Fruit fly (Drosophila melanogaster) whole organism, embryonic: Measurements from ENCODE around the gene Cpsf73.

Experiments
- ATbp ChIP-seq: fragments of 200-800 bp; sonication (Bioruptor generic); optimal IDR thresholded peaks from 2 replicates; lab custom pipeline; 2017; ENCODE audit warnings: missing biosample characterization, mild to moderate bottlenecking, missing genetic modification characterization, missing genetic modification reagents
- CG10321 ChIP-seq: fragments of 200-800 bp; sonication (Bioruptor generic); IDR thresholded peaks from 2 replicates; pipeline ENCODE4 v1.3.6; 2022; ENCODE audit warnings: missing biosample characterization, missing genetic modification characterization
- CG10462 ChIP-seq: fragments of 200-800 bp; sonication (Bioruptor generic); optimal IDR thresholded peaks from 2 replicates; lab custom pipeline; 2016; ENCODE audit warnings: missing biosample characterization, missing genetic modification characterization
- CG10565 ChIP-seq: fragments of 200-800 bp; sonication (Bioruptor generic); optimal IDR thresholded peaks from 3 replicates; lab custom pipeline; 2016; ENCODE audit warnings: missing biosample characterization, mild to moderate bottlenecking, missing genetic modification characterization
- CG10959 ChIP-seq: fragments of 200-800 bp; sonication (Bioruptor generic); IDR thresholded peaks from 2 replicates; pipeline ENCODE4 v1.3.6; 2022; ENCODE audit warnings: missing biosample characterization, missing genetic modification characterization
- CG12236 ChIP-seq: fragments of 200-800 bp; sonication (Bioruptor generic); optimal IDR thresholded peaks from 2 replicates; lab custom pipeline; 2016; ENCODE audit warnings: missing biosample characterization, missing genetic modification characterization
- CG12942 ChIP-seq: fragments of 200-800 bp; sonication (Bioruptor generic); optimal IDR thresholded peaks from 3 replicates; lab custom pipeline; 2016; ENCODE audit warnings: missing biosample characterization, missing genetic modification characterization
- CG13287 ChIP-seq: fragments of 200-800 bp; sonication (Bioruptor generic); IDR thresholded peaks from 2 replicates; pipeline ENCODE4 v1.3.6; 2022; ENCODE audit warnings: missing biosample characterization, missing genetic modification characterization; ENCODE audit not compliant: partially characterized antibody
- CG14965 ChIP-seq: fragments of 200-800 bp; sonication (Bioruptor generic); optimal IDR thresholded peaks from 2 replicates; lab custom pipeline; 2016; ENCODE audit warnings: missing biosample characterization, missing genetic modification characterization, borderline replicate concordance
- CG17328 ChIP-seq: fragments of 200-800 bp; sonication (Bioruptor generic); IDR thresholded peaks from 2 replicates; pipeline ENCODE4 v1.3.6; 2022; ENCODE audit warnings: missing biosample characterization, missing genetic modification characterization
- CG18476 ChIP-seq: fragments of 200-800 bp; sonication (Bioruptor generic); optimal IDR thresholded peaks from 2 replicates; lab custom pipeline; 2016; ENCODE audit warnings: missing biosample characterization, mild to moderate bottlenecking, missing genetic modification characterization
- CG18599 ChIP-seq: fragments of 200-800 bp; sonication (Bioruptor generic); optimal IDR thresholded peaks from 3 replicates; lab custom pipeline; 2017; ENCODE audit warnings: missing biosample characterization, missing genetic modification characterization, mild to moderate bottlenecking, moderate library complexity, missing genetic modification reagents
- CG2120 ChIP-seq: fragments of 200-800 bp; sonication (Bioruptor generic); optimal IDR thresholded peaks from 3 replicates; lab custom pipeline; 2016; ENCODE audit warnings: missing biosample characterization, missing genetic modification characterization
- CG2678 ChIP-seq: fragments of 200-800 bp; sonication (Bioruptor generic); optimal IDR thresholded peaks from 3 replicates; lab custom pipeline; 2019; ENCODE audit warnings: missing biosample characterization, mild to moderate bottlenecking, missing genetic modification characterization, moderate library complexity
- CG30431 ChIP-seq: fragments of 200-800 bp; sonication (Bioruptor generic); optimal IDR thresholded peaks from 2 replicates; lab custom pipeline; 2017; ENCODE audit warnings: missing biosample characterization, missing genetic modification characterization
- CG34422 ChIP-seq: fragments of 200-800 bp; sonication (Bioruptor generic); IDR thresholded peaks from 3 replicates; pipeline ENCODE4 v1.3.6; 2022; ENCODE audit warnings: missing biosample characterization, missing genetic modification characterization
- CG4424 ChIP-seq: fragments of 200-800 bp; sonication (Bioruptor generic); optimal IDR thresholded peaks from 3 replicates; lab custom pipeline; 2016; ENCODE audit warnings: missing biosample characterization, missing genetic modification characterization
- CG6654 ChIP-seq: fragments of 200-800 bp; sonication (Bioruptor generic); optimal IDR thresholded peaks from 2 replicates; lab custom pipeline; 2017; ENCODE audit warnings: missing biosample characterization, mild to moderate bottlenecking, missing genetic modification characterization
- CG7556 ChIP-seq: fragments of 200-800 bp; sonication (Bioruptor generic); optimal IDR thresholded peaks from 2 replicates; lab custom pipeline; 2017; ENCODE audit warnings: missing biosample characterization, mild to moderate bottlenecking, missing genetic modification characterization
- CG8359 ChIP-seq: fragments of 200-800 bp; sonication (Bioruptor generic); optimal IDR thresholded peaks from 2 replicates; lab custom pipeline; 2017; ENCODE audit warnings: missing biosample characterization, mild to moderate bottlenecking, missing genetic modification characterization, borderline replicate concordance
- D ChIP-seq, 2 experiments: fragments of 200-800 bp in 1 of 2; fragments of >200 bp in 1 of 2; sonication (Bioruptor generic) in 1 of 2; optimal IDR thresholded peaks; 2 replicates in 1 of 2; 3 replicates in 1 of 2; lab custom pipeline; 2017; ENCODE audit warnings: mild to moderate bottlenecking in 1 of 2, missing biosample characterization in 1 of 2, missing genetic modification characterization in 1 of 2, missing genetic modification reagents in 1 of 2
- Drgx ChIP-seq: fragments of 200-800 bp; sonication (Bioruptor generic); IDR thresholded peaks from 2 replicates; pipeline ENCODE4 v1.3.6; 2022; ENCODE audit warnings: missing biosample characterization, missing genetic modification characterization
- GATAe ChIP-seq: fragments of 200-800 bp; sonication (Bioruptor generic); conservative IDR thresholded peaks from 2 replicates; pipeline ENCODE4 v1.3.6; 2022; ENCODE audit warnings: missing biosample characterization, missing genetic modification characterization
- Gsc ChIP-seq: fragments of 200-800 bp; sonication (Bioruptor generic); IDR thresholded peaks from 2 replicates; pipeline ENCODE4 v1.3.6; 2022; ENCODE audit warnings: missing biosample characterization, missing genetic modification characterization
- Hr39 ChIP-seq: fragments of >200 bp; optimal IDR thresholded peaks from 2 replicates; lab custom pipeline; 2017
- Hr51 ChIP-seq, 2 experiments: fragments of 200-800 bp; sonication (Bioruptor generic); optimal IDR thresholded peaks; 2 replicates in 1 of 2; 3 replicates in 1 of 2; lab custom pipeline; 2016 to 2018; ENCODE audit warnings: missing biosample characterization in 2 of 2, missing genetic modification characterization in 2 of 2, mild to moderate bottlenecking in 1 of 2, moderate library complexity in 1 of 2
- Hr78 ChIP-seq, 2 experiments: fragments of 200-800 bp in 1 of 2; fragments of >200 bp in 1 of 2; sonication (Bioruptor generic) in 1 of 2; optimal IDR thresholded peaks; 2 replicates each; lab custom pipeline; 2017 to 2019; ENCODE audit warnings: missing biosample characterization in 2 of 2, missing genetic modification characterization in 2 of 2, mild to moderate bottlenecking in 1 of 2, moderate library complexity in 1 of 2
- MTF-1 ChIP-seq: fragments of 200-800 bp; sonication (Bioruptor generic); optimal IDR thresholded peaks from 2 replicates; lab custom pipeline; 2018; ENCODE audit warnings: missing biosample characterization, mild to moderate bottlenecking, missing genetic modification characterization, borderline replicate concordance
- Meics ChIP-seq: fragments of 200-800 bp; sonication (Bioruptor generic); optimal IDR thresholded peaks from 2 replicates; lab custom pipeline; 2017; ENCODE audit warnings: missing biosample characterization, mild to moderate bottlenecking, missing genetic modification characterization
- NK7.1 ChIP-seq: fragments of 200-800 bp; sonication (Bioruptor generic); optimal IDR thresholded peaks from 3 replicates; lab custom pipeline; 2016; ENCODE audit warnings: missing biosample characterization, missing genetic modification characterization
- Sox102F ChIP-seq: fragments of 200-800 bp; sonication (Bioruptor generic); optimal IDR thresholded peaks from 2 replicates; lab custom pipeline; 2018; ENCODE audit warnings: missing biosample characterization, mild to moderate bottlenecking, missing genetic modification characterization, moderate library complexity
- bsh ChIP-seq, 2 experiments: fragments of 200-800 bp; sonication (Bioruptor generic); optimal IDR thresholded peaks; 2 replicates each; lab custom pipeline; 2017 to 2018; ENCODE audit warnings: mild to moderate bottlenecking in 2 of 2, missing biosample characterization in 2 of 2, missing genetic modification characterization in 2 of 2, moderate library complexity in 1 of 2
- chinmo ChIP-seq: fragments of 200-800 bp; sonication (Bioruptor generic); IDR thresholded peaks from 4 replicates; pipeline ENCODE4 v1.3.6; 2022; ENCODE audit warnings: missing biosample characterization, missing genetic modification characterization; ENCODE audit not compliant: partially characterized antibody
- dan ChIP-seq: fragments of 200-800 bp; sonication (Bioruptor generic); IDR thresholded peaks from 2 replicates; pipeline ENCODE4 v1.3.6; 2022; ENCODE audit warnings: missing biosample characterization, missing genetic modification characterization
- dati ChIP-seq: fragments of 200-800 bp; sonication (Bioruptor generic); IDR thresholded peaks from 2 replicates; pipeline ENCODE4 v1.3.6; 2022; ENCODE audit warnings: missing biosample characterization, missing genetic modification characterization
- grn ChIP-seq: fragments of 200-800 bp; sonication (Bioruptor generic); optimal IDR thresholded peaks from 3 replicates; lab custom pipeline; 2017; ENCODE audit warnings: missing biosample characterization, missing genetic modification characterization
- gro ChIP-seq: fragments of 200-800 bp; sonication (Bioruptor generic); optimal IDR thresholded peaks from 2 replicates; lab custom pipeline; 2016; ENCODE audit warnings: missing biosample characterization, missing genetic modification characterization
- jumu ChIP-seq: fragments of 200-800 bp; sonication (Bioruptor generic); optimal IDR thresholded peaks from 3 replicates; lab custom pipeline; 2016; ENCODE audit warnings: missing biosample characterization, missing genetic modification characterization
- kah ChIP-seq: fragments of 200-800 bp; sonication (Bioruptor generic); optimal IDR thresholded peaks from 2 replicates; lab custom pipeline; 2018; ENCODE audit warnings: missing biosample characterization, mild to moderate bottlenecking, missing genetic modification characterization
- lilli ChIP-seq: fragments of 200-800 bp; sonication (Bioruptor generic); optimal IDR thresholded peaks from 3 replicates; lab custom pipeline; 2016; ENCODE audit warnings: missing biosample characterization, missing genetic modification characterization
- nom ChIP-seq: fragments of 200-800 bp; sonication (Bioruptor generic); optimal IDR thresholded peaks from 2 replicates; lab custom pipeline; 2017; ENCODE audit warnings: missing biosample characterization, missing genetic modification characterization, mild to moderate bottlenecking, moderate library complexity, missing genetic modification reagents
- onecut ChIP-seq: fragments of 200-800 bp; sonication (Bioruptor generic); IDR thresholded peaks from 2 replicates; pipeline ENCODE4 v1.3.6; 2022; ENCODE audit warnings: missing biosample characterization, missing genetic modification characterization
- pho ChIP-seq: fragments of 200-800 bp; sonication (Bioruptor generic); optimal IDR thresholded peaks from 2 replicates; lab custom pipeline; 2016; ENCODE audit warnings: missing biosample characterization, missing genetic modification characterization
- pzg ChIP-seq: fragments of 200-800 bp; sonication (Bioruptor generic); optimal IDR thresholded peaks from 3 replicates; lab custom pipeline; 2018; ENCODE audit warnings: missing biosample characterization, mild to moderate bottlenecking, missing genetic modification characterization, moderate library complexity
- scrt ChIP-seq: fragments of 200-800 bp; sonication (Bioruptor generic); optimal IDR thresholded peaks from 2 replicates; lab custom pipeline; 2018; ENCODE audit warnings: missing biosample characterization, mild to moderate bottlenecking, missing genetic modification characterization, moderate library complexity
- seq ChIP-seq: fragments of 200-800 bp; sonication (Bioruptor generic); IDR thresholded peaks from 2 replicates; pipeline ENCODE4 v1.3.6; 2022; ENCODE audit warnings: missing biosample characterization, missing genetic modification characterization
- shn ChIP-seq: fragments of 200-800 bp; sonication (Bioruptor generic); optimal IDR thresholded peaks from 3 replicates; lab custom pipeline; 2016; ENCODE audit warnings: missing biosample characterization, missing genetic modification characterization
- tap ChIP-seq: fragments of 200-800 bp; optimal IDR thresholded peaks from 3 replicates; lab custom pipeline; 2019; ENCODE audit warnings: missing biosample characterization, mild to moderate bottlenecking, missing genetic modification characterization, moderate library complexity
- toy ChIP-seq: fragments of 200-800 bp; sonication (Bioruptor generic); IDR thresholded peaks from 2 replicates; pipeline ENCODE4 v1.3.6; 2022; ENCODE audit warnings: missing biosample characterization, missing genetic modification characterization
- tup ChIP-seq: fragments of 200-800 bp; sonication (Bioruptor generic); optimal IDR thresholded peaks from 2 replicates; lab custom pipeline; 2016; ENCODE audit warnings: missing biosample characterization, mild to moderate bottlenecking, missing genetic modification characterization, moderate library complexity

Gene Cpsf73

DNA sequence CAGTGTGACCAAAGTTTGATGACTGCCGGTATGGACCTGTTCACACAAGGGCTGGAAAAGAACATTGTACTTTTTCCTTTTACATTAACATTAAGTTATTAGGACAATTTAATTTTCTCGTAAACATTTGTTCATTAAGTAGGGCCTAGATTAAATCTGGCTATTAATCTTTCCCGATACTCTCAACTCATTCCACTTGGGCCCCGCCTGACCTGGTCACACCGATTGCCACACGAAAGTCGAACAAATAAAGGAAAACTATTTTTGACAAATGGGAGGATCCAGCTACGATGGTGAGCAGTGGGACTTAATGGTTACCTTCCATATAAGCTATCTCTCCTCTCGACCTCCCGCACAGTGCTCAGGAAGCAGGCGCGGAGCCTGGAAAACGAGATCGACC is at the start of gene Cpsf73, which contains the start of gene Gos28:
Gene Cpsf73 (minus strand): TSS at position 28 of the 400 bp plus-strand sequence.
Gene Gos28 (plus strand): TSS at position 214 of the 400 bp plus-strand sequence.
- no peak for TF ChIP-seq CG4424 (GFP tag; lab: Kevin White, UChicago)
- no peak for TF ChIP-seq Drgx (GFP tag; lab: Robert Waterston, UW)
- no peak for TF ChIP-seq shn (GFP tag; lab: Kevin White, UChicago)
- TF ChIP-seq pho = peak; percentile 15
- TF ChIP-seq CG2120 = peak; percentile 37
- no peak for TF ChIP-seq Meics (GFP tag; lab: Kevin White, UChicago)
- TF ChIP-seq jumu (GFP tag; lab: Kevin White, UChicago) = peak; percentile 50
- no peak for TF ChIP-seq onecut (GFP tag; lab: Robert Waterston, UW)
- no peak for TF ChIP-seq ATbp
- TF ChIP-seq CG8359 = no peak
- TF ChIP-seq D (optimal IDR thresholded peaks at IDR 0.05; lab: Kevin White, UChicago) = no peak
- TF ChIP-seq D (GFP tag; optimal IDR thresholded peaks at IDR 0.05; lab: Kevin White, UChicago) = no peak
- no peak for TF ChIP-seq CG18599
- TF ChIP-seq nom (GFP tag; lab: Kevin White, UChicago) = no peak
- TF ChIP-seq CG6654 (GFP tag; lab: Kevin White, UChicago) = no peak
- TF ChIP-seq bsh (GFP tag; optimal IDR thresholded peaks at IDR 0.05; lab: Kevin White, UChicago) = peak in 1 of 2 experiments; percentile 1
- TF ChIP-seq NK7.1 = no peak
- TF ChIP-seq tap (tag; lab: Kevin White, UChicago) = no peak
- TF ChIP-seq kah (GFP tag; lab: Kevin White, UChicago) = peak; percentile 21
- no peak for TF ChIP-seq CG10462 (GFP tag; lab: Kevin White, UChicago)
- no peak for TF ChIP-seq dan (GFP tag; lab: Robert Waterston, UW)
- no peak for TF ChIP-seq chinmo (GFP tag; lab: Robert Waterston, UW)
- 0 out of 2 replicates have a peak, but pooled peaks have one; percentile 25 for TF ChIP-seq CG17328 (GFP tag; lab: Robert Waterston, UW)
- TF ChIP-seq dati (GFP tag; lab: Robert Waterston, UW) = no peak
- TF ChIP-seq GATAe (GFP tag; lab: Robert Waterston, UW) = no peak
- TF ChIP-seq Hr51 (GFP tag; optimal IDR thresholded peaks at IDR 0.05; lab: Kevin White, UChicago) = no peak
- TF ChIP-seq Sox102F = no peak
- peak; percentile 73 for TF ChIP-seq CG13287
- no peak for TF ChIP-seq CG12236 (GFP tag; lab: Kevin White, UChicago)
- no peak for TF ChIP-seq toy (GFP tag; lab: Robert Waterston, UW)
- TF ChIP-seq CG12942 (GFP tag; lab: Kevin White, UChicago) = no peak
- no peak for TF ChIP-seq CG7556 (GFP tag; lab: Kevin White, UChicago)
- no peak for TF ChIP-seq CG14965
- TF ChIP-seq pzg (GFP tag; lab: Kevin White, UChicago) = peak; percentile 65
- TF ChIP-seq CG2678 (tag; lab: Kevin White, UChicago) = no peak
- no peak for TF ChIP-seq CG10959 (GFP tag; lab: Robert Waterston, UW)
- TF ChIP-seq lilli (GFP tag; lab: Kevin White, UChicago) = peak; percentile 28
- no peak for TF ChIP-seq CG30431 (GFP tag; lab: Kevin White, UChicago)
- peak; percentile 5 for TF ChIP-seq grn (GFP tag; lab: Kevin White, UChicago)
- no peak for TF ChIP-seq tup (GFP tag; lab: Kevin White, UChicago)
- peak; percentile 78; the same call in 2 of the 3 replicates for TF ChIP-seq CG34422
- no peak for TF ChIP-seq CG10565
- peak; percentile 24 for TF ChIP-seq scrt
- no peak for TF ChIP-seq gro (GFP tag; lab: Kevin White, UChicago)
- TF ChIP-seq seq = no peak
- no peak for TF ChIP-seq Gsc (GFP tag; lab: Robert Waterston, UW)
- TF ChIP-seq CG10321 (GFP tag; lab: Robert Waterston, UW) = no peak
- no peak for TF ChIP-seq CG18476 (GFP tag; lab: Kevin White, UChicago)
- no peak for TF ChIP-seq Hr39 (lab: Kevin White, UChicago)
- no peak for TF ChIP-seq Hr78 (GFP tag; optimal IDR thresholded peaks at IDR 0.05; lab: Kevin White, UChicago)
- TF ChIP-seq MTF-1 = no peak
